Fruit fly (Drosophila melanogaster) whole organism, embryonic: ENCODE results near the gene CG13126.

Experiments
- Atf6 ChIP-seq: fragments of 200-800 bp; sonication (Bioruptor generic); IDR thresholded peaks from 2 replicates; pipeline ENCODE4 v1.3.6; 2022; ENCODE audit warnings: missing biosample characterization, missing genetic modification characterization
- C15 ChIP-seq: fragments of 200-800 bp; sonication (Bioruptor generic); IDR thresholded peaks from 3 replicates; pipeline ENCODE4 v1.3.6; 2022; ENCODE audit warnings: missing biosample characterization, missing genetic modification characterization
- CG10462 ChIP-seq: fragments of 200-800 bp; sonication (Bioruptor generic); optimal IDR thresholded peaks from 2 replicates; lab custom pipeline; 2016; ENCODE audit warnings: missing biosample characterization, missing genetic modification characterization
- CG12155 ChIP-seq: fragments of 200-800 bp; sonication (Bioruptor generic); optimal IDR thresholded peaks from 3 replicates; lab custom pipeline; 2016; ENCODE audit warnings: missing biosample characterization, missing genetic modification characterization
- CG12219 ChIP-seq: fragments of 200-800 bp; sonication (Bioruptor generic); optimal IDR thresholded peaks from 3 replicates; lab custom pipeline; 2018; ENCODE audit warnings: missing biosample characterization, mild to moderate bottlenecking, missing genetic modification characterization
- CG12236 ChIP-seq: fragments of 200-800 bp; sonication (Bioruptor generic); optimal IDR thresholded peaks from 2 replicates; lab custom pipeline; 2016; ENCODE audit warnings: missing biosample characterization, missing genetic modification characterization
- CG1602 ChIP-seq: fragments of 200-800 bp; sonication (Bioruptor generic); optimal IDR thresholded peaks from 3 replicates; lab custom pipeline; 2016; ENCODE audit warnings: missing biosample characterization, missing genetic modification characterization
- CG16779 ChIP-seq: fragments of 200-800 bp; sonication (Bioruptor generic); IDR thresholded peaks from 2 replicates; pipeline ENCODE4 v1.3.6; 2022; ENCODE audit warnings: missing biosample characterization, missing genetic modification characterization
- CG17328 ChIP-seq: fragments of 200-800 bp; sonication (Bioruptor generic); IDR thresholded peaks from 2 replicates; pipeline ENCODE4 v1.3.6; 2022; ENCODE audit warnings: missing biosample characterization, missing genetic modification characterization
- CG18476 ChIP-seq: fragments of 200-800 bp; sonication (Bioruptor generic); optimal IDR thresholded peaks from 2 replicates; lab custom pipeline; 2016; ENCODE audit warnings: missing biosample characterization, mild to moderate bottlenecking, missing genetic modification characterization
- CG2199 ChIP-seq: fragments of 200-800 bp; sonication (Bioruptor generic); IDR thresholded peaks from 3 replicates; pipeline ENCODE4 v1.3.6; 2022; ENCODE audit warnings: missing biosample characterization, missing genetic modification characterization
- CG2875 ChIP-seq: fragments of 200-800 bp; sonication (Bioruptor generic); optimal IDR thresholded peaks from 2 replicates; lab custom pipeline; 2017; ENCODE audit warnings: missing biosample characterization, mild to moderate bottlenecking, missing genetic modification characterization, missing genetic modification reagents
- CG30020 ChIP-seq: fragments of 200-800 bp; optimal IDR thresholded peaks from 2 replicates; lab custom pipeline; 2019; ENCODE audit warnings: missing biosample characterization, mild to moderate bottlenecking, missing genetic modification characterization, moderate library complexity
- CG31388 ChIP-seq: fragments of 200-800 bp; sonication (Bioruptor generic); optimal IDR thresholded peaks from 2 replicates; lab custom pipeline; 2016; ENCODE audit warnings: missing biosample characterization, missing genetic modification characterization
- CG31441 ChIP-seq: fragments of 200-800 bp; sonication (Bioruptor generic); IDR thresholded peaks from 2 replicates; pipeline ENCODE4 v1.3.6; 2022; ENCODE audit warnings: missing biosample characterization, missing genetic modification characterization
- CG3281 ChIP-seq: fragments of 200-800 bp; sonication (Bioruptor generic); optimal IDR thresholded peaks from 3 replicates; lab custom pipeline; 2017; ENCODE audit warnings: missing biosample characterization, mild to moderate bottlenecking, missing genetic modification characterization
- CG4282 ChIP-seq: fragments of 200-800 bp; sonication (Bioruptor generic); optimal IDR thresholded peaks from 2 replicates; lab custom pipeline; 2016; ENCODE audit warnings: missing biosample characterization, missing genetic modification characterization
- CG4707 ChIP-seq: fragments of 200-800 bp; sonication (Bioruptor generic); optimal IDR thresholded peaks from 2 replicates; lab custom pipeline; 2018; ENCODE audit warnings: missing biosample characterization, mild to moderate bottlenecking, missing genetic modification characterization, moderate library complexity
- CG6272 ChIP-seq: fragments of 200-800 bp; sonication (Bioruptor generic); IDR thresholded peaks from 2 replicates; pipeline ENCODE4 v1.3.6; 2022; ENCODE audit warnings: missing biosample characterization, missing genetic modification characterization
- CG8944 ChIP-seq: fragments of 200-800 bp; sonication (Bioruptor generic); optimal IDR thresholded peaks from 3 replicates; lab custom pipeline; 2016; ENCODE audit warnings: missing biosample characterization, missing genetic modification characterization
- Dad ChIP-seq: fragments of 200-800 bp; sonication (Bioruptor generic); optimal IDR thresholded peaks from 3 replicates; lab custom pipeline; 2016; ENCODE audit warnings: missing biosample characterization, missing genetic modification characterization
- Dip3 ChIP-seq: fragments of 200-800 bp; sonication (Bioruptor generic); optimal IDR thresholded peaks from 3 replicates; lab custom pipeline; 2016; ENCODE audit warnings: missing biosample characterization, missing genetic modification characterization
- Drgx ChIP-seq: fragments of 200-800 bp; sonication (Bioruptor generic); IDR thresholded peaks from 2 replicates; pipeline ENCODE4 v1.3.6; 2022; ENCODE audit warnings: missing biosample characterization, missing genetic modification characterization
- E2f1 ChIP-seq: fragments of 200-800 bp; sonication (Bioruptor generic); IDR thresholded peaks from 2 replicates; pipeline ENCODE4 v1.3.6; 2022; ENCODE audit warnings: missing biosample characterization, missing genetic modification characterization
- HLH4C ChIP-seq: fragments of 200-800 bp; sonication (Bioruptor generic); IDR thresholded peaks from 3 replicates; pipeline ENCODE4 v1.3.6; 2022; ENCODE audit warnings: missing biosample characterization, missing genetic modification characterization; ENCODE audit not compliant: partially characterized antibody
- HLH54F ChIP-seq: fragments of 200-800 bp; sonication (Bioruptor generic); optimal IDR thresholded peaks from 3 replicates; lab custom pipeline; 2016; ENCODE audit warnings: missing biosample characterization, missing genetic modification characterization
- Hr51 ChIP-seq, 2 experiments: fragments of 200-800 bp; sonication (Bioruptor generic); optimal IDR thresholded peaks; 2 replicates in 1 of 2; 3 replicates in 1 of 2; lab custom pipeline; 2016 to 2018; ENCODE audit warnings: missing biosample characterization in 2 of 2, missing genetic modification characterization in 2 of 2, mild to moderate bottlenecking in 1 of 2, moderate library complexity in 1 of 2
- Max ChIP-seq: fragments of 200-800 bp; sonication (Bioruptor generic); optimal IDR thresholded peaks from 2 replicates; lab custom pipeline; 2016; ENCODE audit warnings: missing biosample characterization, mild to moderate bottlenecking, missing genetic modification characterization
- Med ChIP-seq: fragments of 200-800 bp; sonication (Bioruptor generic); peaks from one replicate; lab custom pipeline; 2016; ENCODE audit warnings: missing biosample characterization, missing genetic modification characterization, mild to moderate bottlenecking, inconsistent platforms, moderate library complexity
- NK7.1 ChIP-seq: fragments of 200-800 bp; sonication (Bioruptor generic); optimal IDR thresholded peaks from 3 replicates; lab custom pipeline; 2016; ENCODE audit warnings: missing biosample characterization, missing genetic modification characterization
- Sox102F ChIP-seq: fragments of 200-800 bp; sonication (Bioruptor generic); optimal IDR thresholded peaks from 2 replicates; lab custom pipeline; 2018; ENCODE audit warnings: missing biosample characterization, mild to moderate bottlenecking, missing genetic modification characterization, moderate library complexity
- ab ChIP-seq: fragments of 200-800 bp; sonication (Bioruptor generic); optimal IDR thresholded peaks from 2 replicates; lab custom pipeline; 2016; ENCODE audit warnings: missing biosample characterization, missing genetic modification characterization
- ac ChIP-seq: fragments of 200-800 bp; sonication (Bioruptor generic); optimal IDR thresholded peaks from 3 replicates; lab custom pipeline; 2017; ENCODE audit warnings: missing biosample characterization, mild to moderate bottlenecking, missing genetic modification characterization
- al ChIP-seq: fragments of 200-800 bp; sonication (Bioruptor generic); IDR thresholded peaks from 2 replicates; pipeline ENCODE4 v1.3.6; 2022; ENCODE audit warnings: missing biosample characterization, missing genetic modification characterization
- cas ChIP-seq: fragments of 200-800 bp; sonication (Bioruptor generic); IDR thresholded peaks from 2 replicates; pipeline ENCODE4 v1.3.6; 2022; ENCODE audit warnings: missing biosample characterization, missing genetic modification characterization
- eyg ChIP-seq: fragments of 200-800 bp; sonication (Bioruptor generic); optimal IDR thresholded peaks from 3 replicates; lab custom pipeline; 2016; ENCODE audit warnings: missing biosample characterization, missing genetic modification characterization
- fd3F ChIP-seq: fragments of 200-800 bp; sonication (Bioruptor generic); optimal IDR thresholded peaks from 2 replicates; lab custom pipeline; 2018; ENCODE audit warnings: missing biosample characterization, mild to moderate bottlenecking, missing genetic modification characterization, moderate library complexity
- fru ChIP-seq: fragments of >200 bp; optimal IDR thresholded peaks from 2 replicates; lab custom pipeline; 2017
- gro ChIP-seq: fragments of 200-800 bp; sonication (Bioruptor generic); optimal IDR thresholded peaks from 2 replicates; lab custom pipeline; 2016; ENCODE audit warnings: missing biosample characterization, missing genetic modification characterization
- inv ChIP-seq: fragments of 200-800 bp; sonication (Bioruptor generic); IDR thresholded peaks from 2 replicates; pipeline ENCODE4 v1.3.6; 2022; ENCODE audit warnings: missing biosample characterization, missing genetic modification characterization; ENCODE audit not compliant: partially characterized antibody
- lab ChIP-seq: fragments of 200-800 bp; sonication (Bioruptor generic); optimal IDR thresholded peaks from 3 replicates; lab custom pipeline; 2017; ENCODE audit warnings: missing biosample characterization, missing genetic modification characterization, mild to moderate bottlenecking, moderate library complexity, missing genetic modification reagents
- mam ChIP-seq: fragments of 200-800 bp; sonication (Bioruptor generic); optimal IDR thresholded peaks from 3 replicates; lab custom pipeline; 2016; ENCODE audit warnings: missing biosample characterization, missing genetic modification characterization
- mirr ChIP-seq: fragments of 200-800 bp; sonication (Bioruptor generic); optimal IDR thresholded peaks from 3 replicates; lab custom pipeline; 2018; ENCODE audit warnings: missing biosample characterization, mild to moderate bottlenecking, missing genetic modification characterization
- nerfin-1 ChIP-seq: fragments of 200-800 bp; sonication (Bioruptor generic); optimal IDR thresholded peaks from 3 replicates; lab custom pipeline; 2019; ENCODE audit warnings: missing biosample characterization, mild to moderate bottlenecking, missing genetic modification characterization, moderate library complexity
- nmo ChIP-seq: fragments of 200-800 bp; sonication (Bioruptor generic); optimal IDR thresholded peaks from 2 replicates; lab custom pipeline; 2018; ENCODE audit warnings: missing biosample characterization, mild to moderate bottlenecking, missing genetic modification characterization, moderate library complexity
- ranshi ChIP-seq: fragments of 200-800 bp; sonication (Bioruptor generic); IDR thresholded peaks from 2 replicates; pipeline ENCODE4 v1.3.6; 2022; ENCODE audit warnings: missing biosample characterization, missing genetic modification characterization
- sd ChIP-seq: fragments of 200-800 bp; sonication (Bioruptor generic); optimal IDR thresholded peaks from 3 replicates; lab custom pipeline; 2018; ENCODE audit warnings: missing biosample characterization, mild to moderate bottlenecking, missing genetic modification characterization, moderate library complexity
- sens-2 ChIP-seq: fragments of 200-800 bp; sonication (Bioruptor generic); IDR thresholded peaks from 2 replicates; pipeline ENCODE4 v1.3.6; 2022; ENCODE audit warnings: missing biosample characterization, missing genetic modification characterization
- sna ChIP-seq: fragments of 200-800 bp; sonication (Bioruptor generic); IDR thresholded peaks from 2 replicates; pipeline ENCODE4 v1.3.6; 2022; ENCODE audit warnings: missing biosample characterization, missing genetic modification characterization; ENCODE audit not compliant: partially characterized antibody
- stc ChIP-seq: fragments of 200-800 bp; sonication (Bioruptor generic); IDR thresholded peaks from 2 replicates; pipeline ENCODE4 v1.3.6; 2022; ENCODE audit warnings: missing biosample characterization, missing genetic modification characterization
- ttk ChIP-seq: fragments of 200-800 bp; sonication (Bioruptor generic); IDR thresholded peaks from 2 replicates; pipeline ENCODE4 v2.1.2; 2022; ENCODE audit warnings: missing biosample characterization, missing genetic modification characterization
- usp ChIP-seq: fragments of >200 bp; optimal IDR thresholded peaks from 2 replicates; lab custom pipeline; 2017; ENCODE audit warnings: missing biosample characterization, missing genetic modification characterization

CG13126 gene

dm6 chr2L:9954119-9954518, at the start of gene CG13126, which contains the start of gene CG4709 (continued):
- TF ChIP-seq CG30020 (tag; lab: Kevin White, UChicago), result peak; percentile 78
- peak; percentile 92 for TF ChIP-seq CG3281
- TF ChIP-seq HLH54F (GFP tag; lab: Kevin White, UChicago), result peak; percentile 6
- TF ChIP-seq al (GFP tag; lab: Robert Waterston, UW), result peak; percentile 78
- TF ChIP-seq CG12236 (GFP tag; lab: Kevin White, UChicago), result peak; percentile 6
- TF ChIP-seq CG8944, result peak; percentile 30
- TF ChIP-seq sd, result peak; percentile 67
- TF ChIP-seq NK7.1, result peak; percentile 29
- peak; percentile 93 for TF ChIP-seq stc (GFP tag; lab: Robert Waterston, UW)
- TF ChIP-seq inv (GFP tag; lab: Robert Waterston, UW), result no peak
- peak; percentile 27 for TF ChIP-seq mirr (GFP tag; lab: Kevin White, UChicago)
- TF ChIP-seq ranshi (GFP tag; lab: Robert Waterston, UW), result peak; percentile 91
- TF ChIP-seq usp (GFP tag; lab: Kevin White, UChicago), result no peak
- TF ChIP-seq Drgx (GFP tag; lab: Robert Waterston, UW), result peak; percentile 91
- peak; percentile 99 for TF ChIP-seq CG31441
- TF ChIP-seq CG6272 (GFP tag; lab: Robert Waterston, UW), result peak; percentile 86
- TF ChIP-seq CG12219 (GFP tag; lab: Kevin White, UChicago), result peak; percentile 70
- TF ChIP-seq eyg, result peak; percentile 4
- TF ChIP-seq cas (GFP tag; lab: Robert Waterston, UW), result peak; percentile 72
- TF ChIP-seq CG10462, result peak; percentile 73
- TF ChIP-seq gro (GFP tag; lab: Kevin White, UChicago), result peak; percentile 0
- peak; percentile 90 for TF ChIP-seq Med
- no peak for TF ChIP-seq sna
- peak; percentile 89 for TF ChIP-seq CG1602 (GFP tag; lab: Kevin White, UChicago)
- TF ChIP-seq Atf6 (GFP tag; lab: Robert Waterston, UW), result peak; percentile 84
- peak; percentile 68; the same call in 1 of the 3 replicates for TF ChIP-seq CG2199 (GFP tag; lab: Robert Waterston, UW)
- peak; percentile 81 for TF ChIP-seq CG18476 (GFP tag; lab: Kevin White, UChicago)
- TF ChIP-seq Sox102F (GFP tag; lab: Kevin White, UChicago), result peak; percentile 91
- TF ChIP-seq E2f1, result peak; percentile 87
- TF ChIP-seq CG31388 (GFP tag; lab: Kevin White, UChicago), result peak; percentile 84
- peak; percentile 51 to 91 for TF ChIP-seq Hr51 (GFP tag; optimal IDR thresholded peaks at IDR 0.05; lab: Kevin White, UChicago)
- peak; percentile 86 for TF ChIP-seq CG12155 (GFP tag; lab: Kevin White, UChicago)
- TF ChIP-seq nerfin-1, result peak; percentile 92
- TF ChIP-seq lab (GFP tag; lab: Kevin White, UChicago), result peak; percentile 95
- TF ChIP-seq CG4707, result peak; percentile 57
- TF ChIP-seq ttk, result peak; percentile 89
- TF ChIP-seq CG4282 (GFP tag; lab: Kevin White, UChicago), result no peak
- TF ChIP-seq ac (GFP tag; lab: Kevin White, UChicago), result peak; percentile 39
- TF ChIP-seq sens-2 (GFP tag; lab: Robert Waterston, UW), result peak; percentile 67; the same call in 1 of the 2 replicates
- peak; percentile 83 for TF ChIP-seq fd3F (GFP tag; lab: Kevin White, UChicago)
- peak; percentile 52 for TF ChIP-seq Dip3 (GFP tag; lab: Kevin White, UChicago)
- no peak for TF ChIP-seq CG16779
- TF ChIP-seq nmo (GFP tag; lab: Kevin White, UChicago), result peak; percentile 97
- peak; percentile 83 for TF ChIP-seq CG17328 (GFP tag; lab: Robert Waterston, UW)
- TF ChIP-seq Dad (GFP tag; lab: Kevin White, UChicago), result peak; percentile 57
- TF ChIP-seq CG2875 (GFP tag; lab: Kevin White, UChicago), result peak; percentile 77
- TF ChIP-seq ab (GFP tag; lab: Kevin White, UChicago), result no peak
- no peak for TF ChIP-seq fru (lab: Kevin White, UChicago)
- TF ChIP-seq Max (GFP tag; lab: Kevin White, UChicago), result peak; percentile 92
- TF ChIP-seq C15 (GFP tag; lab: Robert Waterston, UW), result 0 out of 3 replicates have a peak, but pooled peaks have one; percentile 20
- TF ChIP-seq mam (GFP tag; lab: Kevin White, UChicago), result peak; percentile 46
- no peak for TF ChIP-seq HLH4C (GFP tag; lab: Robert Waterston, UW)
